Worm (Caenorhabditis elegans) whole organism, L2 larva: Measurements from ENCODE around the gene ccnk-1.

Experiments
- C34F6.9 ChIP-seq: fragments of 150-350 bp; optimal IDR thresholded peaks from 2 replicates; lab custom pipeline; 2014; ENCODE audit warnings: missing biosample characterization, missing genetic modification characterization
- Y55F3AM.14 ChIP-seq: fragments of 200-800 bp; sonication (Bioruptor generic); optimal IDR thresholded peaks from 2 replicates; lab custom pipeline; 2018; ENCODE audit warnings: mild to moderate bottlenecking, missing genetic modification characterization, missing compliant biosample characterization
- ZK546.5 ChIP-seq: sonication (generic microtip); optimal IDR thresholded peaks from 2 replicates; lab custom pipeline; 2017; ENCODE audit warnings: missing biosample characterization, missing genetic modification characterization
- aly-2 ChIP-seq: fragments of 150-350 bp; optimal IDR thresholded peaks from 2 replicates; lab custom pipeline; 2014; ENCODE audit warnings: missing biosample characterization, missing genetic modification characterization
- ama-1 ChIP-seq: fragments of 150-350 bp; optimal IDR thresholded peaks from 2 replicates; lab custom pipeline; 2018; ENCODE audit warnings: inconsistent platforms
- blmp-1 ChIP-seq: sonication (generic microtip); optimal IDR thresholded peaks from 2 replicates; lab custom pipeline; 2017; ENCODE audit warnings: missing genetic modification characterization, mild to moderate bottlenecking, missing compliant biosample characterization, antibody characterized with exemption, moderate library complexity; ENCODE audit not compliant: insufficient read depth
- egl-27 ChIP-seq: sonication (generic microtip); optimal IDR thresholded peaks from 3 replicates; lab custom pipeline; 2017; ENCODE audit warnings: missing biosample characterization, missing genetic modification reagents, missing genetic modification characterization
- elt-3 ChIP-seq: sonication (generic microtip); optimal IDR thresholded peaks from 2 replicates; lab custom pipeline; 2017; ENCODE audit warnings: missing biosample characterization, missing genetic modification characterization
- fos-1 ChIP-seq: fragments of 150-350 bp; optimal IDR thresholded peaks from 2 replicates; lab custom pipeline; 2014; ENCODE audit warnings: missing biosample characterization, missing genetic modification characterization
- gmeb-1 ChIP-seq: fragments of 150-350 bp; optimal IDR thresholded peaks from 2 replicates; lab custom pipeline; 2014; ENCODE audit warnings: missing biosample characterization, missing genetic modification characterization
- lin-11 ChIP-seq: fragments of 150-350 bp; sonication (generic microtip); optimal IDR thresholded peaks from 2 replicates; lab custom pipeline; 2014; ENCODE audit warnings: missing biosample characterization, missing genetic modification characterization, inconsistent platforms, mixed read lengths
- lin-13 ChIP-seq: fragments of 150-350 bp; optimal IDR thresholded peaks from 2 replicates; lab custom pipeline; 2014; ENCODE audit warnings: missing biosample characterization, missing genetic modification reagents, missing genetic modification characterization
- lin-39 ChIP-seq: fragments of 150-350 bp; optimal IDR thresholded peaks from 2 replicates; lab custom pipeline; 2014; ENCODE audit warnings: missing biosample characterization, missing genetic modification reagents, missing genetic modification characterization
- lsy-2 ChIP-seq, 2 experiments: fragments of 150-350 bp in 1 of 2; sonication (generic microtip) in 1 of 2; optimal IDR thresholded peaks; 2 replicates each; lab custom pipeline; 2014 to 2017; ENCODE audit warnings: missing biosample characterization in 2 of 2, missing genetic modification characterization in 2 of 2
- mab-5 ChIP-seq: fragments of 150-350 bp; optimal IDR thresholded peaks from 2 replicates; lab custom pipeline; 2014; ENCODE audit warnings: missing biosample characterization, missing genetic modification characterization
- mbf-1 ChIP-seq: sonication (generic microtip); optimal IDR thresholded peaks from 2 replicates; lab custom pipeline; 2017; ENCODE audit warnings: missing biosample characterization, missing genetic modification characterization
- mdl-1 ChIP-seq, 2 experiments: fragments of 150-350 bp in 1 of 2; sonication (generic microtip) in 1 of 2; optimal IDR thresholded peaks; 2 replicates each; lab custom pipeline; 2017; ENCODE audit warnings: missing biosample characterization in 2 of 2, missing genetic modification characterization in 2 of 2
- nhr-129 ChIP-seq: fragments of 150-350 bp; optimal IDR thresholded peaks from 2 replicates; lab custom pipeline; 2014; ENCODE audit warnings: missing biosample characterization, missing genetic modification characterization
- nhr-21 ChIP-seq: fragments of 150-350 bp; optimal IDR thresholded peaks from 2 replicates; lab custom pipeline; 2014; ENCODE audit warnings: missing biosample characterization, missing genetic modification characterization
- nhr-6 ChIP-seq: fragments of 150-350 bp; optimal IDR thresholded peaks from 2 replicates; lab custom pipeline; 2014; ENCODE audit warnings: missing biosample characterization, missing genetic modification characterization
- nhr-77 ChIP-seq: fragments of 150-350 bp; optimal IDR thresholded peaks from 2 replicates; lab custom pipeline; 2014; ENCODE audit warnings: missing biosample characterization, missing genetic modification characterization
- peb-1 ChIP-seq: fragments of 150-350 bp; optimal IDR thresholded peaks from 2 replicates; lab custom pipeline; 2014; ENCODE audit warnings: missing biosample characterization, missing genetic modification characterization
- sem-4 ChIP-seq: fragments of 150-350 bp; optimal IDR thresholded peaks from 2 replicates; lab custom pipeline; 2014; ENCODE audit warnings: missing biosample characterization, missing genetic modification reagents, missing genetic modification characterization
- skn-1 ChIP-seq: sonication (generic microtip); optimal IDR thresholded peaks from 2 replicates; lab custom pipeline; 2017; ENCODE audit warnings: missing biosample characterization, missing genetic modification characterization
- sma-3 ChIP-seq: sonication (generic microtip); optimal IDR thresholded peaks from 2 replicates; lab custom pipeline; 2016; ENCODE audit warnings: missing genetic modification reagents, missing genetic modification characterization, missing compliant biosample characterization
- sma-9 ChIP-seq, 2 experiments: fragments of 150-350 bp in 1 of 2; sonication (generic microtip) in 1 of 2; optimal IDR thresholded peaks; 2 replicates each; lab custom pipeline; 2014 to 2016; ENCODE audit warnings: missing genetic modification characterization in 2 of 2, mild to moderate bottlenecking in 1 of 2, missing biosample characterization in 1 of 2, missing compliant biosample characterization in 1 of 2, missing genetic modification reagents in 1 of 2, moderate library complexity in 1 of 2
- snpc-4 ChIP-seq: fragments of 150-350 bp; optimal IDR thresholded peaks from 2 replicates; lab custom pipeline; 2014; ENCODE audit warnings: missing biosample characterization, missing genetic modification characterization
- unc-55 ChIP-seq: fragments of 150-350 bp; sonication (generic microtip); optimal IDR thresholded peaks from 3 replicates; lab custom pipeline; 2014; ENCODE audit warnings: missing biosample characterization, missing genetic modification reagents, missing genetic modification characterization
- unc-62 ChIP-seq: fragments of 150-350 bp; optimal IDR thresholded peaks from 2 replicates; lab custom pipeline; 2014; ENCODE audit warnings: missing biosample characterization, missing genetic modification reagents, missing genetic modification characterization
- zag-1 ChIP-seq: fragments of 150-350 bp; optimal IDR thresholded peaks from 2 replicates; lab custom pipeline; 2014; ENCODE audit warnings: missing biosample characterization, missing genetic modification characterization
- ztf-1 ChIP-seq: fragments of 200-800 bp; sonication (Bioruptor generic); conservative IDR thresholded peaks from 2 replicates; pipeline ENCODE4 v1.3.6; 2022; ENCODE audit warnings: missing genetic modification characterization, missing compliant biosample characterization
- ztf-11 ChIP-seq: sonication (generic microtip); optimal IDR thresholded peaks from 2 replicates; lab custom pipeline; 2017; ENCODE audit warnings: missing biosample characterization, missing genetic modification characterization
- ztf-4 ChIP-seq: fragments of 150-350 bp; optimal IDR thresholded peaks from 2 replicates; lab custom pipeline; 2014; ENCODE audit warnings: missing biosample characterization, missing genetic modification characterization

Gene ccnk-1

ce11 chrV:14614454-14614853 lies 2.1 kb downstream of the ccnk-1 start:
- no peak for TF ChIP-seq lin-39 (tag; lab: Kevin White, UChicago)
- no peak for TF ChIP-seq sem-4 (tag; lab: Kevin White, UChicago)
- no peak for TF ChIP-seq peb-1 (tag; lab: Kevin White, UChicago)
- no peak for TF ChIP-seq ztf-11
- no peak for TF ChIP-seq nhr-77
- TF ChIP-seq C34F6.9 (tag; lab: Kevin White, UChicago) = no peak
- no peak for TF ChIP-seq zag-1 (tag; lab: Kevin White, UChicago)
- no peak for TF ChIP-seq ztf-1 (GFP tag; lab: Robert Waterston, UW)

- TF ChIP-seq ztf-11 = no peak
- no peak for TF ChIP-seq Y55F3AM.14 (GFP tag; lab: Kevin White, UChicago)
- TF ChIP-seq nhr-21 (tag; lab: Kevin White, UChicago) = no peak
- no peak for TF ChIP-seq unc-62
- no peak for TF ChIP-seq mdl-1 (tag; optimal IDR thresholded peaks at IDR 0.05; lab: Kevin White, UChicago)
- no peak for TF ChIP-seq lin-13 (GFP tag; lab: Kevin White, UChicago)
- TF ChIP-seq unc-55 (GFP tag; lab: Kevin White, UChicago) = no peak
- no peak for TF ChIP-seq ama-1 (lab: Kevin White, UChicago)
- TF ChIP-seq nhr-6 (tag; lab: Kevin White, UChicago) = no peak
- no peak for TF ChIP-seq lin-39 (tag; lab: Kevin White, UChicago)
- TF ChIP-seq lin-11 (tag; lab: Kevin White, UChicago) = no peak
- TF ChIP-seq sma-3 (GFP tag; lab: Kevin White, UChicago) = no peak
These were observed 3.3 kb downstream of the ccnk-1 start for ce11 chrV:14615671-14616070.

- no peak for TF ChIP-seq aly-2 (tag; lab: Kevin White, UChicago)
- no peak for TF ChIP-seq sma-9 (GFP tag; optimal IDR thresholded peaks at IDR 0.05; lab: Kevin White, UChicago)
- TF ChIP-seq sma-9 (tag; optimal IDR thresholded peaks at IDR 0.05; lab: Kevin White, UChicago) = no peak
- TF ChIP-seq mdl-1 (tag; optimal IDR thresholded peaks at IDR 0.05; lab: Kevin White, UChicago) = no peak
- TF ChIP-seq lsy-2 (tag; optimal IDR thresholded peaks at IDR 0.05; lab: Kevin White, UChicago) = no peak
- no peak for TF ChIP-seq ztf-1 (GFP tag; lab: Robert Waterston, UW)
- no peak for TF ChIP-seq snpc-4 (tag; lab: Kevin White, UChicago)
- TF ChIP-seq nhr-6 (tag; lab: Kevin White, UChicago) = no peak
- no peak for TF ChIP-seq zag-1 (tag; lab: Kevin White, UChicago)
- TF ChIP-seq gmeb-1 (tag; lab: Kevin White, UChicago) = no peak
- TF ChIP-seq peb-1 (tag; lab: Kevin White, UChicago) = no peak
- TF ChIP-seq nhr-21 (tag; lab: Kevin White, UChicago) = no peak
- no peak for TF ChIP-seq skn-1
- TF ChIP-seq mab-5 = no peak
- no peak for TF ChIP-seq ZK546.5 (tag; lab: Kevin White, UChicago)
- TF ChIP-seq lin-13 (GFP tag; lab: Kevin White, UChicago) = no peak
These were observed 5.4 kb downstream of the ccnk-1 start for ce11 chrV:14617711-14618110.

- TF ChIP-seq mbf-1 (no peak), fos-1 (tag; lab: Kevin White, UChicago) (no peak), unc-62 (no peak), nhr-129 (tag; lab: Kevin White, UChicago) (no peak), ztf-4 (tag; lab: Kevin White, UChicago) (no peak), elt-3 (no peak), sem-4 (tag; lab: Kevin White, UChicago) (no peak), blmp-1 (tag; lab: Kevin White, UChicago) (no peak)
These were observed 8.0 kb downstream of the ccnk-1 start for ce11 chrV:14620311-14620710.

- TF ChIP-seq lsy-2 (tag; optimal IDR thresholded peaks at IDR 0.05; lab: Kevin White, UChicago) = no peak
- no peak for TF ChIP-seq egl-27 (tag; lab: Kevin White, UChicago)
These were observed 8.5 kb downstream of the ccnk-1 start, which contains the start of gene hot-1 for ce11 chrV:14620835-14621234. TSS of gene hot-1 (plus strand) at chrV:14621135.
